Fruit fly (Drosophila melanogaster): ENCODE measurements around the gene CG31104.

- TF ChIP-seq Hr83 (GFP tag; optimal IDR thresholded peaks at IDR 0.05; ENCODE audit: poor library complexity, severe bottlenecking) (no peak), dsf (GFP tag; optimal IDR thresholded peaks at IDR 0.05; ENCODE audit: borderline replicate concordance) (no peak), br (GFP tag; optimal IDR thresholded peaks at IDR 0.05) (no peak), sage (GFP tag; optimal IDR thresholded peaks at IDR 0.05) (no peak), lola (GFP tag; optimal IDR thresholded peaks at IDR 0.05) (no peak), usp (GFP tag; optimal IDR thresholded peaks at IDR 0.05) (no peak), Dif (GFP tag; optimal IDR thresholded peaks at IDR 0.05; ENCODE audit: partially characterized antibody) (no peak)
These were observed at the start of gene CG31104 for dm6 chr3R:25285173-25285572.
